Worm (Caenorhabditis elegans) whole organism, L4 larva: ENCODE results near the gene pyr-1.

Experiments
- F26F4.8 ChIP-seq: fragments of 200-800 bp; sonication (Bioruptor generic); conservative IDR thresholded peaks from 2 replicates; pipeline ENCODE4 v1.3.6; 2022; ENCODE audit warnings: missing genetic modification characterization, missing compliant biosample characterization
- F49E8.2 ChIP-seq: sonication (generic microtip); optimal IDR thresholded peaks from 2 replicates; lab custom pipeline; 2016; ENCODE audit warnings: missing compliant biosample characterization, mild to moderate bottlenecking, missing genetic modification characterization, borderline replicate concordance
- R02D3.7 ChIP-seq: fragments of 150-350 bp; sonication (generic microtip); optimal IDR thresholded peaks from 3 replicates; lab custom pipeline; 2014; ENCODE audit warnings: missing biosample characterization, missing genetic modification characterization
- T26A8.4 ChIP-seq: fragments of 200-800 bp; sonication (Bioruptor generic); IDR thresholded peaks from 2 replicates; pipeline ENCODE4 v1.3.6; 2022; ENCODE audit warnings: missing genetic modification characterization, missing compliant biosample characterization
- Y105C5A.15 ChIP-seq: fragments of 200-800 bp; sonication (Bioruptor generic); IDR thresholded peaks from 2 replicates; pipeline ENCODE4 v1.3.6; 2022; ENCODE audit warnings: missing genetic modification characterization, missing compliant biosample characterization
- Y48G9A.11 ChIP-seq: fragments of 200-800 bp; sonication (Bioruptor generic); IDR thresholded peaks from 2 replicates; pipeline ENCODE4 v1.3.6; 2022; ENCODE audit warnings: missing genetic modification reagents, missing genetic modification characterization, missing compliant biosample characterization
- Y5F2A.4 ChIP-seq: fragments of 200-800 bp; sonication (Bioruptor generic); optimal IDR thresholded peaks from 2 replicates; lab custom pipeline; 2018; ENCODE audit warnings: mild to moderate bottlenecking, missing genetic modification characterization, missing compliant biosample characterization
- Y75B8A.6 ChIP-seq: fragments of 200-800 bp; sonication (Bioruptor generic); IDR thresholded peaks from 2 replicates; pipeline ENCODE4 v1.3.6; 2022; ENCODE audit warnings: missing genetic modification reagents, missing genetic modification characterization, missing compliant biosample characterization
- aha-1 ChIP-seq: fragments of 150-350 bp; peaks from one replicate; lab custom pipeline; 2014; ENCODE audit warnings: missing biosample characterization, missing genetic modification characterization
- aly-2 ChIP-seq: sonication (generic microtip); optimal IDR thresholded peaks from 2 replicates; lab custom pipeline; 2018; ENCODE audit warnings: missing biosample characterization, missing genetic modification characterization
- ama-1 ChIP-seq: fragments of 150-350 bp; optimal IDR thresholded peaks from 2 replicates; lab custom pipeline; 2014; ENCODE audit warnings: inconsistent platforms, mixed read lengths
- arid-1 ChIP-seq: fragments of 200-800 bp; sonication (Bioruptor generic); conservative IDR thresholded peaks from 2 replicates; pipeline ENCODE4 v1.3.6; 2022; ENCODE audit warnings: missing genetic modification reagents, missing genetic modification characterization, missing compliant biosample characterization
- attf-4 ChIP-seq: sonication (generic microtip); optimal IDR thresholded peaks from 3 replicates; lab custom pipeline; 2017; ENCODE audit warnings: missing biosample characterization, missing genetic modification characterization
- ctbp-1 ChIP-seq: fragments of 200-800 bp; sonication (Bioruptor generic); IDR thresholded peaks from 2 replicates; pipeline ENCODE4 v1.3.6; 2022; ENCODE audit warnings: missing genetic modification reagents, missing genetic modification characterization, missing compliant biosample characterization
- daf-19 ChIP-seq: fragments of 200-800 bp; sonication (Bioruptor generic); conservative IDR thresholded peaks from 2 replicates; pipeline ENCODE4 v1.3.6; 2022; ENCODE audit warnings: missing genetic modification characterization, missing compliant biosample characterization
- dmd-8 ChIP-seq: fragments of 200-800 bp; sonication (Bioruptor generic); IDR thresholded peaks from 2 replicates; pipeline ENCODE4 v1.3.6; 2022; ENCODE audit warnings: missing genetic modification characterization, missing compliant biosample characterization
- dpl-1 ChIP-seq: fragments of 150-350 bp; optimal IDR thresholded peaks from 2 replicates; lab custom pipeline; 2014; ENCODE audit warnings: missing biosample characterization, missing genetic modification reagents, missing genetic modification characterization
- hlh-11 ChIP-seq: fragments of 200-800 bp; sonication (Bioruptor generic); optimal IDR thresholded peaks from 2 replicates; lab custom pipeline; 2018; ENCODE audit warnings: mild to moderate bottlenecking, missing genetic modification characterization, missing compliant biosample characterization
- jun-1 ChIP-seq: fragments of 150-350 bp; optimal IDR thresholded peaks from 2 replicates; lab custom pipeline; 2014; ENCODE audit warnings: missing biosample characterization, missing genetic modification reagents, missing genetic modification characterization
- lim-7 ChIP-seq: fragments of 200-800 bp; sonication (Bioruptor generic); IDR thresholded peaks from 2 replicates; pipeline ENCODE4 v1.3.6; 2022; ENCODE audit warnings: missing genetic modification characterization, missing compliant biosample characterization
- lin-1 ChIP-seq: fragments of 200-800 bp; sonication (Bioruptor generic); IDR thresholded peaks from 2 replicates; pipeline ENCODE4 v1.3.6; 2022; ENCODE audit warnings: missing genetic modification reagents, missing genetic modification characterization, missing compliant biosample characterization
- lin-13 ChIP-seq: fragments of 150-350 bp; optimal IDR thresholded peaks from 2 replicates; lab custom pipeline; 2014; ENCODE audit warnings: missing biosample characterization, missing genetic modification reagents, missing genetic modification characterization
- lin-38 ChIP-seq: fragments of 200-800 bp; sonication (Bioruptor generic); IDR thresholded peaks from 2 replicates; pipeline ENCODE4 v1.3.6; 2022; ENCODE audit warnings: missing genetic modification reagents, missing genetic modification characterization, missing compliant biosample characterization
- lin-39 ChIP-seq: fragments of 150-350 bp; optimal IDR thresholded peaks from 2 replicates; lab custom pipeline; 2014; ENCODE audit warnings: missing biosample characterization, missing genetic modification reagents, missing genetic modification characterization
- madf-5 ChIP-seq, 2 experiments: fragments of 200-800 bp; sonication (Bioruptor generic); IDR thresholded peaks; 2 replicates each; pipeline ENCODE4 v1.3.6; 2022; ENCODE audit warnings: missing compliant biosample characterization in 2 of 2, missing genetic modification characterization in 2 of 2
- mdt-29 ChIP-seq: fragments of 200-800 bp; sonication (Bioruptor generic); IDR thresholded peaks from 2 replicates; pipeline ENCODE4 v1.3.6; 2022; ENCODE audit warnings: missing genetic modification reagents, missing genetic modification characterization, missing compliant biosample characterization
- mes-2 ChIP-seq: sonication (generic microtip); optimal IDR thresholded peaks from 2 replicates; lab custom pipeline; 2016; ENCODE audit warnings: missing genotype, mild to moderate bottlenecking, missing genetic modification characterization, missing compliant biosample characterization; ENCODE audit not compliant: poor library complexity, severe bottlenecking
- nhr-11 ChIP-seq: fragments of 150-350 bp; optimal IDR thresholded peaks from 2 replicates; lab custom pipeline; 2014; ENCODE audit warnings: missing biosample characterization, missing genetic modification characterization
- nhr-25 ChIP-seq: sonication (generic microtip); optimal IDR thresholded peaks from 2 replicates; lab custom pipeline; 2017; ENCODE audit warnings: missing genetic modification characterization, mild to moderate bottlenecking, missing compliant biosample characterization, antibody characterized with exemption, moderate library complexity, borderline replicate concordance; ENCODE audit not compliant: insufficient read depth
- nhr-48 ChIP-seq: sonication (generic microtip); optimal IDR thresholded peaks from 2 replicates; lab custom pipeline; 2016; ENCODE audit warnings: mild to moderate bottlenecking, missing genetic modification characterization, missing compliant biosample characterization
- nhr-76 ChIP-seq: fragments of 150-350 bp; optimal IDR thresholded peaks from 2 replicates; lab custom pipeline; 2014; ENCODE audit warnings: missing biosample characterization, missing genetic modification characterization
- pha-4 ChIP-seq, 2 experiments: fragments of 150-350 bp in 1 of 2; fragments of 200-800 bp in 1 of 2; sonication (Bioruptor generic) in 1 of 2; IDR thresholded peaks in 1 of 2; optimal IDR thresholded peaks in 1 of 2; 2 replicates each; pipeline versions ENCODE4 v1.3.6 to Lab custom; 2014 to 2022; ENCODE audit warnings: missing genetic modification characterization in 2 of 2, missing genetic modification reagents in 2 of 2, missing biosample characterization in 1 of 2, missing compliant biosample characterization in 1 of 2
- php-3 ChIP-seq: fragments of 200-800 bp; sonication (Bioruptor generic); IDR thresholded peaks from 2 replicates; pipeline ENCODE4 v1.3.6; 2022; ENCODE audit warnings: missing genetic modification reagents, missing genetic modification characterization, missing compliant biosample characterization
- pqm-1 ChIP-seq: sonication (generic microtip); optimal IDR thresholded peaks from 2 replicates; lab custom pipeline; 2017; ENCODE audit warnings: missing biosample characterization, missing genetic modification characterization
- snpc-1.2 ChIP-seq: fragments of 200-800 bp; sonication (Bioruptor generic); IDR thresholded peaks from 2 replicates; pipeline ENCODE4 v1.3.6; 2022; ENCODE audit warnings: missing genetic modification reagents, missing genetic modification characterization, missing compliant biosample characterization
- spr-3 ChIP-seq: fragments of 200-800 bp; sonication (Bioruptor generic); optimal IDR thresholded peaks from 2 replicates; lab custom pipeline; 2018; ENCODE audit warnings: mild to moderate bottlenecking, missing genetic modification characterization, missing compliant biosample characterization
- tra-1 ChIP-seq: fragments of 200-800 bp; sonication (Bioruptor generic); IDR thresholded peaks from 2 replicates; pipeline ENCODE4 v1.3.6; 2022; ENCODE audit warnings: missing genetic modification reagents, missing genetic modification characterization, missing compliant biosample characterization
- unc-130 ChIP-seq: sonication (generic microtip); optimal IDR thresholded peaks from 2 replicates; lab custom pipeline; 2016; ENCODE audit warnings: missing genetic modification reagents, missing genetic modification characterization, missing compliant biosample characterization
- unc-62 ChIP-seq, 3 experiments: fragments of 150-350 bp in 1 of 3; sonication (generic microtip); optimal IDR thresholded peaks in 2 of 3; peaks in 1 of 3; 1 replicate in 1 of 3; 2 replicates in 2 of 3; lab custom pipeline; 2014 to 2017; ENCODE audit warnings: missing biosample characterization in 3 of 3, missing genetic modification characterization in 3 of 3, missing genetic modification reagents in 3 of 3, missing genotype in 1 of 3
- vab-7 ChIP-seq: fragments of 200-800 bp; sonication (Bioruptor generic); IDR thresholded peaks from 2 replicates; pipeline ENCODE4 v1.3.6; 2022; ENCODE audit warnings: missing genetic modification reagents, missing genetic modification characterization, missing compliant biosample characterization
- zip-11 ChIP-seq: fragments of 200-800 bp; sonication (Bioruptor generic); IDR thresholded peaks from 2 replicates; pipeline ENCODE4 v1.3.6; 2022; ENCODE audit warnings: missing genetic modification characterization, missing compliant biosample characterization
- zip-2 ChIP-seq: fragments of 150-350 bp; optimal IDR thresholded peaks from 2 replicates; lab custom pipeline; 2014; ENCODE audit warnings: missing biosample characterization, missing genetic modification characterization

Gene pyr-1

ce11 chrII:8603567-8604359 lies 47.1 kb upstream of the pyr-1 start, which contains the start of gene suf-1:
Gene suf-1 (plus strand): TSS chrII:8603846.
- TF ChIP-seq R02D3.7 (tag; lab: Kevin White, UChicago), result no peak
- no peak for TF ChIP-seq aly-2 (tag; lab: Kevin White, UChicago)
- no peak for TF ChIP-seq nhr-11 (tag; lab: Kevin White, UChicago)
- peak in 1 of 2 experiments; percentile 60 for TF ChIP-seq unc-62 (GFP tag; optimal IDR thresholded peaks at IDR 0.05 in 1 of 2; lab: Kevin White, UChicago)
- no peak for TF ChIP-seq unc-62 (tag; optimal IDR thresholded peaks at IDR 0.05; lab: Kevin White, UChicago)
- peak; percentile 46 for TF ChIP-seq spr-3 (GFP tag; lab: Kevin White, UChicago)
- TF ChIP-seq hlh-11, result no peak
- TF ChIP-seq dpl-1 (GFP tag; lab: Kevin White, UChicago), result peak; percentile 30
- no peak for TF ChIP-seq lim-7 (GFP tag; lab: Robert Waterston, UW)
- TF ChIP-seq lin-13 (GFP tag; lab: Kevin White, UChicago), result peak; percentile 68
- TF ChIP-seq tra-1 (GFP tag; lab: Robert Waterston, UW), result 0 out of 2 replicates have a peak, but pooled peaks have one; percentile 47
- peak; percentile 36 for TF ChIP-seq ama-1 (lab: Kevin White, UChicago)
- TF ChIP-seq vab-7, result 0 out of 2 replicates have a peak, but pooled peaks have one; percentile 13
- TF ChIP-seq zip-11 (GFP tag; lab: Robert Waterston, UW), result no peak
- peak; percentile 36; the same call in 1 of the 2 replicates for TF ChIP-seq ctbp-1 (GFP tag; lab: Robert Waterston, UW)
- TF ChIP-seq dmd-8 (GFP tag; lab: Robert Waterston, UW), result peak; percentile 56; the same call in 1 of the 2 replicates
- TF ChIP-seq unc-130, result peak; percentile 57
- no peak for TF ChIP-seq pqm-1 (tag; lab: Kevin White, UChicago)
- TF ChIP-seq jun-1, result no peak
- 0 out of 2 replicates have a peak, but pooled peaks have one; percentile 23 for TF ChIP-seq Y75B8A.6 (GFP tag; lab: Robert Waterston, UW)
- no peak for TF ChIP-seq php-3 (GFP tag; lab: Robert Waterston, UW)
- TF ChIP-seq T26A8.4 (GFP tag; lab: Robert Waterston, UW), result peak; percentile 50
- peak; percentile 80 for TF ChIP-seq lin-38 (GFP tag; lab: Robert Waterston, UW)
- 0 out of 2 replicates have a peak, but pooled peaks have one; percentile 52 for TF ChIP-seq mdt-29 (GFP tag; lab: Robert Waterston, UW)
- no peak for TF ChIP-seq nhr-48 (tag; lab: Kevin White, UChicago)
- TF ChIP-seq lin-39 (tag; lab: Kevin White, UChicago), result no peak
- TF ChIP-seq snpc-1.2, result peak; percentile 72
- TF ChIP-seq F49E8.2 (tag; lab: Kevin White, UChicago), result peak; percentile 92
- peak; percentile 72 for TF ChIP-seq attf-4 (tag; lab: Kevin White, UChicago)
- no peak for TF ChIP-seq zip-2 (tag; lab: Kevin White, UChicago)
- TF ChIP-seq pha-4 (GFP tag; IDR thresholded peaks at IDR 0.05; lab: Robert Waterston, UW), result peak; percentile 46; the same call in 1 of the 2 replicates
- no peak for TF ChIP-seq pha-4 (tag; optimal IDR thresholded peaks at IDR 0.05; lab: Kevin White, UChicago)
- TF ChIP-seq daf-19 (GFP tag; lab: Robert Waterston, UW), result 0 out of 2 replicates have a peak, but pooled peaks have one; percentile 49
- TF ChIP-seq nhr-25 (tag; lab: Kevin White, UChicago), result peak; percentile 57
- 0 out of 4 replicates have a peak, but pooled peaks of 1 of the 2 experiments have one; percentile 3 for TF ChIP-seq madf-5 (GFP tag; IDR thresholded peaks at IDR 0.05; lab: Robert Waterston, UW)
- no peak for TF ChIP-seq F26F4.8 (GFP tag; lab: Robert Waterston, UW)
- peak; percentile 54; the same call in 1 of the 2 replicates for TF ChIP-seq arid-1 (GFP tag; lab: Robert Waterston, UW)
- TF ChIP-seq mes-2, result peak; percentile 69
- TF ChIP-seq lin-1 (GFP tag; lab: Robert Waterston, UW), result peak; percentile 22; the same call in 1 of the 2 replicates
- TF ChIP-seq Y48G9A.11 (GFP tag; lab: Robert Waterston, UW), result peak; percentile 64; the same call in 1 of the 2 replicates
- TF ChIP-seq nhr-76, result no peak
- TF ChIP-seq Y105C5A.15 (GFP tag; lab: Robert Waterston, UW), result 0 out of 2 replicates have a peak, but pooled peaks have one; percentile 24
- TF ChIP-seq aha-1 (tag; lab: Kevin White, UChicago), result peak; percentile 80
- peak; percentile 21 for TF ChIP-seq Y5F2A.4 (GFP tag; lab: Kevin White, UChicago)
